Worm (Caenorhabditis elegans) whole organism, L2 larva: Measurements from ENCODE around the gene C50F4.8.

ENCODE experiments used
- C34F6.9 ChIP-seq: fragments of 150-350 bp; optimal IDR thresholded peaks from 2 replicates; lab custom pipeline; 2014; ENCODE audit warnings: missing biosample characterization, missing genetic modification characterization
- R02D3.7 ChIP-seq: fragments of 150-350 bp; optimal IDR thresholded peaks from 2 replicates; lab custom pipeline; 2014; ENCODE audit warnings: missing biosample characterization, missing genetic modification characterization
- ama-1 ChIP-seq: fragments of 150-350 bp; optimal IDR thresholded peaks from 2 replicates; lab custom pipeline; 2018; ENCODE audit warnings: inconsistent platforms
- ceh-16 ChIP-seq: fragments of 150-350 bp; optimal IDR thresholded peaks from 2 replicates; lab custom pipeline; 2014; ENCODE audit warnings: missing biosample characterization, missing genetic modification characterization
- ceh-82 ChIP-seq: fragments of 150-350 bp; optimal IDR thresholded peaks from 2 replicates; lab custom pipeline; 2014; ENCODE audit warnings: missing biosample characterization, missing genetic modification characterization
- lin-13 ChIP-seq: fragments of 150-350 bp; optimal IDR thresholded peaks from 2 replicates; lab custom pipeline; 2014; ENCODE audit warnings: missing biosample characterization, missing genetic modification reagents, missing genetic modification characterization
- mdl-1 ChIP-seq, 2 experiments: fragments of 150-350 bp in 1 of 2; sonication (generic microtip) in 1 of 2; optimal IDR thresholded peaks; 2 replicates each; lab custom pipeline; 2017; ENCODE audit warnings: missing biosample characterization in 2 of 2, missing genetic modification characterization in 2 of 2
- nhr-12 ChIP-seq: fragments of 150-350 bp; optimal IDR thresholded peaks from 2 replicates; lab custom pipeline; 2014; ENCODE audit warnings: missing biosample characterization, missing genetic modification characterization
- nhr-21 ChIP-seq: fragments of 150-350 bp; optimal IDR thresholded peaks from 2 replicates; lab custom pipeline; 2014; ENCODE audit warnings: missing biosample characterization, missing genetic modification characterization
- nhr-77 ChIP-seq: fragments of 150-350 bp; optimal IDR thresholded peaks from 2 replicates; lab custom pipeline; 2014; ENCODE audit warnings: missing biosample characterization, missing genetic modification characterization

DNA sequence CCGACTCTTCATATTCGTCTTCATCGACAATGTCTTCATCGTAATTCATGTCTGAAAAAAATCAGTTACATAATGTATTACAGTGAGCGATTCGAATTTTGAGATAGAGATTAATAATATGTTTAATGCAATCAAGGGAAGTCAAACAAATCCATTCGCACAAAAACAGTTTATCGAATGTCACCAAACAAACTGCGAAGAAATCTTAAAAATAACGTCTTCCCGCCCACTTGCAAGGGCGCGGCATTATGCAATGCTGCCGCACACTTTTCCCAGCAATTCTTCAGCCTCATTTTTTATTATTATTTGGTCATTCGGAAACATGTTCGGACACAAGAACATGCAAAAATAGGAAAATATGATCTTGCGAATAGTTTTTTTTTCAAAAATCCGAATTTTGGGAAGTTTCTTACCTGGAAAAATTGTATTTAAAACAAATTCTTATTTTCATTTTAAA is 25.5 kb upstream of the C50F4.8 start, which contains the start of gene mdf-1:
- peak; percentile 87 for TF ChIP-seq lin-13 (GFP tag; lab: Kevin White, UChicago)
- TF ChIP-seq R02D3.7 (tag; lab: Kevin White, UChicago) = no peak
- no peak for TF ChIP-seq nhr-12
- TF ChIP-seq ama-1 (lab: Kevin White, UChicago) = peak; percentile 47
- TF ChIP-seq mdl-1 (tag; optimal IDR thresholded peaks at IDR 0.05; lab: Kevin White, UChicago) = no peak
- TF ChIP-seq nhr-21 (tag; lab: Kevin White, UChicago) = peak; percentile 73
- peak; percentile 11 for TF ChIP-seq ceh-16 (tag; lab: Kevin White, UChicago)
- TF ChIP-seq nhr-77 = no peak
- peak; percentile 82 for TF ChIP-seq C34F6.9
- TF ChIP-seq ceh-82 (tag; lab: Kevin White, UChicago) = no peak
